Worm (Caenorhabditis elegans) whole organism, L4 larva: Measurements from ENCODE around the gene scp-1.

ENCODE experiments used
- ama-1 ChIP-seq: fragments of 150-350 bp; optimal IDR thresholded peaks from 2 replicates; lab custom pipeline; 2014; ENCODE audit warnings: inconsistent platforms, mixed read lengths
- dmd-8 ChIP-seq: fragments of 200-800 bp; sonication (Bioruptor generic); IDR thresholded peaks from 2 replicates; pipeline ENCODE4 v1.3.6; 2022; ENCODE audit warnings: missing genetic modification characterization, missing compliant biosample characterization
- unc-130 ChIP-seq: sonication (generic microtip); optimal IDR thresholded peaks from 2 replicates; lab custom pipeline; 2016; ENCODE audit warnings: missing genetic modification reagents, missing genetic modification characterization, missing compliant biosample characterization

DNA sequence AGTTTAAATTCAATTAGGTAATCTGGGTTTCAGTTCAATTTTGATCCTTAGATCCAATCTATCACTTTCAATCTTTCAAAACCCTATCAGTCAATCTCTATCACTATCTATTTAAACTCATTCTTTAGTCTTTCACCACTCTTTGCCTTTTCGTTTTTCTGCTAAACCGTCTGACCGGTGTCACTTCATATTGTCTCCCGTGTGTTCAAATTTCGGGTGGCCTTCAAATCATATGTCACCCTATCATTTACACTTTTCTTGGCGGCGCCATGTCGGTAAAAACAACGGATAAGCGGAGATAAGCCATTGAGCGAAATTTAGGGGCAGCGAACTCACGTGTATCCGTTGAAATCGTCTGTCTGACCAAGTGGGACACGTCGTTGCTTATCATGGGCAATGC, 10.1 kb downstream of the scp-1 start:
- TF ChIP-seq unc-130 (GFP tag; lab: Kevin White, UChicago) (no peak), ama-1 (lab: Kevin White, UChicago) (no peak), dmd-8 (no peak)
